Worm (Caenorhabditis elegans) whole organism, young adult: ENCODE measurements around the gene B0310.3.
A peak's percentile ranks its signal among the peaks of the same experiment; 100 is the strongest.

Source experiments
- B0336.3 ChIP-seq: fragments of 200-800 bp; sonication (Bioruptor generic); IDR thresholded peaks from 2 replicates; pipeline ENCODE4 v1.3.6; 2022; ENCODE audit warnings: missing genetic modification characterization, missing compliant biosample characterization
- F49E8.2 ChIP-seq: sonication (generic microtip); optimal IDR thresholded peaks from 3 replicates; lab custom pipeline; 2017; ENCODE audit warnings: missing genetic modification characterization, mild to moderate bottlenecking, missing compliant biosample characterization, antibody characterized with exemption, moderate library complexity; ENCODE audit not compliant: insufficient read depth
- F57A8.1 ChIP-seq: fragments of 200-800 bp; sonication (Bioruptor generic); optimal IDR thresholded peaks from 2 replicates; lab custom pipeline; 2018; ENCODE audit warnings: mild to moderate bottlenecking, missing genetic modification characterization, moderate library complexity, missing compliant biosample characterization
- F57C9.4 ChIP-seq: sonication (generic microtip); optimal IDR thresholded peaks from 2 replicates; lab custom pipeline; 2017; ENCODE audit warnings: mild to moderate bottlenecking, missing genetic modification characterization, missing compliant biosample characterization
- T26A5.8 ChIP-seq: sonication (generic microtip); optimal IDR thresholded peaks from 2 replicates; lab custom pipeline; 2016; ENCODE audit warnings: missing genetic modification characterization, missing compliant biosample characterization
- Y53G8AR.9 ChIP-seq: fragments of 200-800 bp; sonication (Bioruptor generic); conservative IDR thresholded peaks from 2 replicates; pipeline ENCODE4 v1.3.6; 2022; ENCODE audit warnings: missing genetic modification reagents, missing genetic modification characterization, missing compliant biosample characterization
- Y56A3A.18 ChIP-seq: fragments of 200-800 bp; sonication (Bioruptor generic); IDR thresholded peaks from 2 replicates; pipeline ENCODE4 v1.3.6; 2022; ENCODE audit warnings: missing genetic modification reagents, missing genetic modification characterization, missing compliant biosample characterization
- ama-1 ChIP-seq, 3 experiments: fragments of 150-350 bp in 1 of 3; sonication (generic microtip) in 2 of 3; optimal IDR thresholded peaks; 2 replicates each; lab custom pipeline; 2014 to 2018; ENCODE audit warnings: missing biosample characterization in 2 of 3, missing genetic modification characterization in 2 of 3, missing genetic modification reagents in 2 of 3
- attf-3 ChIP-seq: fragments of 200-800 bp; sonication (Bioruptor generic); conservative IDR thresholded peaks from 2 replicates; pipeline ENCODE4 v1.3.6; 2022; ENCODE audit warnings: missing genetic modification reagents, missing genetic modification characterization, missing compliant biosample characterization
- attf-5 ChIP-seq: fragments of 200-800 bp; sonication (Bioruptor generic); optimal IDR thresholded peaks from 2 replicates; lab custom pipeline; 2018; ENCODE audit warnings: mild to moderate bottlenecking, missing genetic modification characterization, missing compliant biosample characterization
- attf-6 ChIP-seq: fragments of 200-800 bp; sonication (Bioruptor generic); IDR thresholded peaks from 2 replicates; pipeline ENCODE4 v1.3.6; 2022; ENCODE audit warnings: missing genetic modification reagents, missing genetic modification characterization, missing compliant biosample characterization
- ceh-100 ChIP-seq: fragments of 200-800 bp; sonication (Bioruptor generic); IDR thresholded peaks from 2 replicates; pipeline ENCODE4 v1.3.6; 2022; ENCODE audit warnings: missing genetic modification reagents, missing genetic modification characterization, missing compliant biosample characterization
- ceh-40 ChIP-seq: fragments of 200-800 bp; sonication (Bioruptor generic); IDR thresholded peaks from 2 replicates; pipeline ENCODE4 v1.3.6; 2022; ENCODE audit warnings: missing genetic modification characterization, missing compliant biosample characterization
- ceh-58 ChIP-seq: fragments of 200-800 bp; sonication (Bioruptor generic); IDR thresholded peaks from 2 replicates; pipeline ENCODE4 v1.3.6; 2022; ENCODE audit warnings: missing genetic modification characterization, missing compliant biosample characterization
- ceh-79 ChIP-seq: sonication (generic microtip); optimal IDR thresholded peaks from 2 replicates; lab custom pipeline; 2017; ENCODE audit warnings: mild to moderate bottlenecking, missing genetic modification characterization, missing compliant biosample characterization
- chd-7 ChIP-seq: sonication (generic microtip); optimal IDR thresholded peaks from 2 replicates; lab custom pipeline; 2016; ENCODE audit warnings: mild to moderate bottlenecking, missing genetic modification characterization, moderate library complexity, missing compliant biosample characterization
- dox-1 ChIP-seq: fragments of 200-800 bp; sonication (Bioruptor generic); IDR thresholded peaks from 2 replicates; pipeline ENCODE4 v1.3.6; 2022; ENCODE audit warnings: missing genetic modification reagents, missing genetic modification characterization, missing compliant biosample characterization
- dpl-1 ChIP-seq: fragments of 150-350 bp; optimal IDR thresholded peaks from 2 replicates; lab custom pipeline; 2014; ENCODE audit warnings: missing biosample characterization, missing genetic modification reagents, missing genetic modification characterization
- gei-17 ChIP-seq: fragments of 200-800 bp; sonication (Bioruptor generic); optimal IDR thresholded peaks from 2 replicates; lab custom pipeline; 2018; ENCODE audit warnings: mild to moderate bottlenecking, missing genetic modification characterization, missing compliant biosample characterization
- hlh-12 ChIP-seq: sonication (generic microtip); optimal IDR thresholded peaks from 2 replicates; lab custom pipeline; 2016; ENCODE audit warnings: missing genetic modification characterization, missing compliant biosample characterization
- hmg-20 ChIP-seq: fragments of 200-800 bp; sonication (Bioruptor generic); IDR thresholded peaks from 2 replicates; pipeline ENCODE4 v1.3.6; 2022; ENCODE audit warnings: missing genetic modification reagents, missing genetic modification characterization, missing compliant biosample characterization
- hsf-1 ChIP-seq: fragments of 200-800 bp; sonication (Bioruptor generic); IDR thresholded peaks from 2 replicates; pipeline ENCODE4 v1.3.6; 2022; ENCODE audit warnings: missing genetic modification reagents, missing genetic modification characterization, missing compliant biosample characterization
- let-607 ChIP-seq, 2 experiments: fragments of 200-800 bp in 1 of 2; sonication (Bioruptor generic) in 1 of 2; sonication (generic microtip) in 1 of 2; optimal IDR thresholded peaks; 2 replicates each; lab custom pipeline; 2016 to 2018; ENCODE audit warnings: mild to moderate bottlenecking in 2 of 2, missing compliant biosample characterization in 2 of 2, missing genetic modification characterization in 2 of 2, moderate library complexity in 2 of 2, missing genotype in 1 of 2
- madf-10 ChIP-seq: sonication (generic microtip); optimal IDR thresholded peaks from 2 replicates; lab custom pipeline; 2016; ENCODE audit warnings: mild to moderate bottlenecking, missing genetic modification characterization, missing compliant biosample characterization
- mcd-1 ChIP-seq: fragments of 200-800 bp; sonication (Bioruptor generic); IDR thresholded peaks from 2 replicates; pipeline ENCODE4 v1.3.6; 2022; ENCODE audit warnings: missing genetic modification reagents, missing genetic modification characterization, missing compliant biosample characterization
- mel-28 ChIP-seq: sonication (generic microtip); optimal IDR thresholded peaks from 2 replicates; lab custom pipeline; 2016; ENCODE audit warnings: borderline replicate concordance, mild to moderate bottlenecking, missing genetic modification characterization, missing compliant biosample characterization
- mxl-1 ChIP-seq: sonication (generic microtip); optimal IDR thresholded peaks from 2 replicates; lab custom pipeline; 2016; ENCODE audit warnings: missing genetic modification characterization, missing compliant biosample characterization
- nfya-2 ChIP-seq: fragments of 200-800 bp; sonication (Bioruptor generic); IDR thresholded peaks from 2 replicates; pipeline ENCODE4 v1.3.6; 2022; ENCODE audit warnings: missing genetic modification reagents, missing genetic modification characterization, missing compliant biosample characterization
- nfyb-1 ChIP-seq: fragments of 200-800 bp; sonication (Bioruptor generic); IDR thresholded peaks from 2 replicates; pipeline ENCODE4 v1.3.6; 2022; ENCODE audit warnings: missing genetic modification reagents, missing genetic modification characterization, missing compliant biosample characterization
- nhr-80 ChIP-seq: sonication (generic microtip); optimal IDR thresholded peaks from 2 replicates; lab custom pipeline; 2016; ENCODE audit warnings: missing genetic modification characterization, missing compliant biosample characterization
- pha-4 ChIP-seq: fragments of 150-350 bp; sonication (generic microtip); optimal IDR thresholded peaks from 2 replicates; lab custom pipeline; 2014; ENCODE audit warnings: missing biosample characterization, missing genetic modification reagents, missing genetic modification characterization
- rcor-1 ChIP-seq: fragments of 200-800 bp; sonication (Bioruptor generic); IDR thresholded peaks from 2 replicates; pipeline ENCODE4 v1.3.6; 2022; ENCODE audit warnings: missing genetic modification reagents, missing genetic modification characterization, missing compliant biosample characterization
- snpc-1.1 ChIP-seq: sonication (generic microtip); optimal IDR thresholded peaks from 2 replicates; lab custom pipeline; 2017; ENCODE audit warnings: missing genetic modification characterization, mild to moderate bottlenecking, missing compliant biosample characterization, antibody characterized with exemption, moderate library complexity, missing genotype, missing genetic modification reagents; ENCODE audit not compliant: insufficient read depth
- snpc-1.3 ChIP-seq: sonication (generic microtip); optimal IDR thresholded peaks from 2 replicates; lab custom pipeline; 2017; ENCODE audit warnings: missing genetic modification characterization, mild to moderate bottlenecking, missing compliant biosample characterization, antibody characterized with exemption, moderate library complexity, missing genotype, missing genetic modification reagents; ENCODE audit not compliant: insufficient read depth
- snpc-4 ChIP-seq, 5 experiments: fragments of 150-350 bp in 1 of 5; sonication (generic microtip) in 4 of 5; optimal IDR thresholded peaks; 2 replicates each; lab custom pipeline; 2014 to 2018; ENCODE audit warnings: missing genetic modification characterization in 5 of 5, missing biosample characterization in 3 of 5, antibody characterized with exemption in 2 of 5, mild to moderate bottlenecking in 2 of 5, missing compliant biosample characterization in 2 of 5, missing genotype in 2 of 5, moderate library complexity in 2 of 5, missing genetic modification reagents in 1 of 5
- sptf-2 ChIP-seq: fragments of 200-800 bp; sonication (Bioruptor generic); optimal IDR thresholded peaks from 2 replicates; lab custom pipeline; 2018; ENCODE audit warnings: mild to moderate bottlenecking, missing genetic modification characterization, missing compliant biosample characterization
- tbp1 ChIP-seq: fragments of 200-800 bp; sonication (Bioruptor generic); optimal IDR thresholded peaks from 2 replicates; lab custom pipeline; 2018; ENCODE audit warnings: mild to moderate bottlenecking, missing genetic modification characterization, missing compliant biosample characterization
- tlf-1 ChIP-seq: fragments of 200-800 bp; sonication (Bioruptor generic); optimal IDR thresholded peaks from 2 replicates; lab custom pipeline; 2018; ENCODE audit warnings: mild to moderate bottlenecking, missing genetic modification characterization, missing compliant biosample characterization
- unc-62 ChIP-seq: fragments of 150-350 bp; optimal IDR thresholded peaks from 2 replicates; lab custom pipeline; 2014; ENCODE audit warnings: missing biosample characterization, missing genetic modification reagents, missing genetic modification characterization
- zim-3 ChIP-seq: sonication (generic microtip); optimal IDR thresholded peaks from 2 replicates; lab custom pipeline; 2017; ENCODE audit warnings: mild to moderate bottlenecking, missing genetic modification characterization, moderate library complexity, missing compliant biosample characterization
- ztf-22 ChIP-seq: fragments of 200-800 bp; sonication (Bioruptor generic); optimal IDR thresholded peaks from 2 replicates; lab custom pipeline; 2018; ENCODE audit warnings: mild to moderate bottlenecking, missing genetic modification characterization, moderate library complexity, missing compliant biosample characterization
- ztf-3 ChIP-seq: fragments of 200-800 bp; sonication (Bioruptor generic); optimal IDR thresholded peaks from 2 replicates; lab custom pipeline; 2018; ENCODE audit warnings: mild to moderate bottlenecking, missing genetic modification characterization, missing compliant biosample characterization

Gene B0310.3

ce11 chrX:553420-553819, 32.6 kb upstream of the B0310.3 start:
- TF ChIP-seq F57A8.1 (GFP tag; lab: Kevin White, UChicago): no peak
- no peak for TF ChIP-seq rcor-1 (GFP tag; lab: Robert Waterston, UW)
- TF ChIP-seq nfya-2 (GFP tag; lab: Robert Waterston, UW): no peak
- TF ChIP-seq snpc-1.3 (tag; lab: Kevin White, UChicago): no peak
- no peak for TF ChIP-seq madf-10 (tag; lab: Kevin White, UChicago)
- no peak for TF ChIP-seq nfyb-1 (GFP tag; lab: Robert Waterston, UW)
- TF ChIP-seq dox-1 (GFP tag; lab: Robert Waterston, UW): 0 out of 2 replicates have a peak, but pooled peaks have one; percentile 24
- no peak for TF ChIP-seq ztf-22 (GFP tag; lab: Kevin White, UChicago)
- peak; percentile 76 for TF ChIP-seq nhr-80 (tag; lab: Kevin White, UChicago)

- TF ChIP-seq snpc-4 (GFP tag; optimal IDR thresholded peaks at IDR 0.05; lab: Kevin White, UChicago): no peak
- peak in 1 of 4 experiments; percentile 39 for TF ChIP-seq snpc-4 (tag; optimal IDR thresholded peaks at IDR 0.05; lab: Kevin White, UChicago)
- no peak for TF ChIP-seq attf-5
- TF ChIP-seq, all 124 proteins: peak for 1
Observed at ce11 chrX:551175-551729, 30.5 kb upstream of the B0310.3 start, which contains the start of gene F57C12.2. TSS of gene F57C12.2 (minus strand) at chrX:551392.

DNA sequence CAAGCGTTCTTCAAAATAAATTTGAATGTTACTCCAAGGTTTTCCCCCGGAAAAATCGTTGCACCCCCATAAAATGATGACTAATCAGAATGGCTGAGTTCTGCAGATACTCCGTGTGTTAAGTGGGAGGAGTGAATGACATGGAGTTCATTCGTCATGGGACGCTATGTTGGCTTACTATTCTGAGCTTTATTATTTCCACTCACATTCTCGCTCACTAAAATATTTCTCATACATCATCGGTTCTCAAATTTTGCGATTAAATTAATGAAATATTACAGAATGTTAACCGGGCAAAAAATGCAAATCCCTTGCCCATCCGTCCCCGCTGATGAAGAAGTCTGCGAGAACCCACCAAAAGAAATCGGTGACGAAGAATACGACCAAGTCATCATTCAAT, 22.0 kb upstream of the B0310.3 start, which contains the start of gene F28C10.1:
Gene F28C10.1 (plus strand): TSS at position 301 of the 400 bp plus-strand sequence.
- TF ChIP-seq Y53G8AR.9 (GFP tag; lab: Robert Waterston, UW): no peak
- TF ChIP-seq hsf-1 (GFP tag; lab: Robert Waterston, UW): no peak
- no peak for TF ChIP-seq ceh-79 (tag; lab: Kevin White, UChicago)
- TF ChIP-seq pha-4 (tag; lab: Kevin White, UChicago): no peak
- TF ChIP-seq hlh-12 (tag; lab: Kevin White, UChicago): no peak
- TF ChIP-seq tbp1 (GFP tag; lab: Kevin White, UChicago): no peak
- TF ChIP-seq unc-62: no peak
- TF ChIP-seq F49E8.2 (tag; lab: Kevin White, UChicago): no peak
- TF ChIP-seq mxl-1: no peak
- TF ChIP-seq tlf-1 (GFP tag; lab: Kevin White, UChicago): no peak
- TF ChIP-seq ama-1 (optimal IDR thresholded peaks at IDR 0.05; lab: Kevin White, UChicago): no peak
- no peak for TF ChIP-seq ama-1 (GFP tag; optimal IDR thresholded peaks at IDR 0.05; lab: Kevin White, UChicago)
- TF ChIP-seq chd-7: no peak
- TF ChIP-seq mcd-1 (GFP tag; lab: Robert Waterston, UW): no peak
- no peak for TF ChIP-seq ztf-3
- TF ChIP-seq madf-10 (tag; lab: Kevin White, UChicago): no peak
- no peak for TF ChIP-seq mel-28 (tag; lab: Kevin White, UChicago)
- no peak for TF ChIP-seq gei-17 (GFP tag; lab: Kevin White, UChicago)
- no peak for TF ChIP-seq attf-6

ce11 chrX:538083-538482, 17.3 kb upstream of the B0310.3 start:
- TF ChIP-seq F57C9.4 (tag; lab: Kevin White, UChicago) (no peak), Y56A3A.18 (no peak), attf-3 (GFP tag; lab: Robert Waterston, UW) (no peak), let-607 (tag; optimal IDR thresholded peaks at IDR 0.05; lab: Kevin White, UChicago) (no peak), ceh-40 (GFP tag; lab: Robert Waterston, UW) (no peak), nfyb-1 (GFP tag; lab: Robert Waterston, UW) (no peak), T26A5.8 (tag; lab: Kevin White, UChicago) (no peak), ceh-58 (no peak), mel-28 (tag; lab: Kevin White, UChicago) (no peak), B0336.3 (GFP tag; lab: Robert Waterston, UW) (no peak), ceh-100 (GFP tag; lab: Robert Waterston, UW) (no peak), zim-3 (tag; lab: Kevin White, UChicago) (no peak), dpl-1 (GFP tag; lab: Kevin White, UChicago) (no peak), snpc-1.1 (peak; percentile 68), snpc-4 (GFP tag; optimal IDR thresholded peaks at IDR 0.05; lab: Kevin White, UChicago) (peak; percentile 54), snpc-4 (tag; optimal IDR thresholded peaks at IDR 0.05; lab: Kevin White, UChicago) (peak in 2 of 4 experiments; percentile 82 to 93), hmg-20 (GFP tag; lab: Robert Waterston, UW) (no peak), sptf-2 (GFP tag; lab: Kevin White, UChicago) (no peak)
